Worm (Caenorhabditis elegans) whole organism, young adult: ENCODE results near the gene irld-14.

Experiments used
- K12H6.12 ChIP-seq: fragments of 200-800 bp; sonication (Bioruptor generic); optimal IDR thresholded peaks from 2 replicates; lab custom pipeline; 2018; ENCODE audit warnings: mild to moderate bottlenecking, missing genetic modification characterization, missing compliant biosample characterization
- Y53G8AR.9 ChIP-seq: fragments of 200-800 bp; sonication (Bioruptor generic); conservative IDR thresholded peaks from 2 replicates; pipeline ENCODE4 v1.3.6; 2022; ENCODE audit warnings: missing genetic modification reagents, missing genetic modification characterization, missing compliant biosample characterization
- attf-3 ChIP-seq: fragments of 200-800 bp; sonication (Bioruptor generic); conservative IDR thresholded peaks from 2 replicates; pipeline ENCODE4 v1.3.6; 2022; ENCODE audit warnings: missing genetic modification reagents, missing genetic modification characterization, missing compliant biosample characterization
- let-526 ChIP-seq: fragments of 200-800 bp; sonication (Bioruptor generic); IDR thresholded peaks from 2 replicates; pipeline ENCODE4 v1.3.6; 2022; ENCODE audit warnings: missing genetic modification reagents, missing genetic modification characterization, missing compliant biosample characterization
- lin-54 ChIP-seq: fragments of 200-800 bp; sonication (Bioruptor generic); optimal IDR thresholded peaks from 2 replicates; lab custom pipeline; 2018; ENCODE audit warnings: mild to moderate bottlenecking, missing genetic modification characterization, missing compliant biosample characterization
- lir-1 ChIP-seq: fragments of 200-800 bp; sonication (Bioruptor generic); conservative IDR thresholded peaks from 2 replicates; pipeline ENCODE4 v1.3.6; 2022; ENCODE audit warnings: missing genetic modification reagents, missing genetic modification characterization, missing compliant biosample characterization
- unc-62 ChIP-seq: fragments of 150-350 bp; optimal IDR thresholded peaks from 2 replicates; lab custom pipeline; 2014; ENCODE audit warnings: missing biosample characterization, missing genetic modification reagents, missing genetic modification characterization
- ztf-6 ChIP-seq: fragments of 200-800 bp; sonication (Bioruptor generic); IDR thresholded peaks from 2 replicates; pipeline ENCODE4 v1.3.6; 2022; ENCODE audit warnings: missing genetic modification reagents, missing genetic modification characterization, missing compliant biosample characterization

ce11 chrV:14993620-14994019, 2.7 kb upstream of the irld-14 start, which contains the start of gene fil-1:
- no peak for TF ChIP-seq unc-62 (GFP tag; lab: Kevin White, UChicago)
- no peak for TF ChIP-seq K12H6.12 (tag; lab: Kevin White, UChicago)
- TF ChIP-seq lin-54 (GFP tag; lab: Kevin White, UChicago): no peak
- no peak for TF ChIP-seq lir-1
- TF ChIP-seq ztf-6 (GFP tag; lab: Robert Waterston, UW): no peak
- no peak for TF ChIP-seq let-526 (GFP tag; lab: Robert Waterston, UW)
- TF ChIP-seq attf-3: no peak
- no peak for TF ChIP-seq Y53G8AR.9 (GFP tag; lab: Robert Waterston, UW)
